Worm (Caenorhabditis elegans) whole organism, midembryonic: Measurements from ENCODE around the gene C06G3.8.
A peak's percentile ranks its signal among the peaks of the same experiment; 100 is the strongest.

Experiments used
- T22C8.4 ChIP-seq: fragments of 200-800 bp; sonication (Bioruptor generic); IDR thresholded peaks from 2 replicates; pipeline ENCODE4 v1.3.6; 2022; ENCODE audit warnings: missing genetic modification characterization, missing compliant biosample characterization
- cog-1 ChIP-seq: sonication (generic microtip); optimal IDR thresholded peaks from 2 replicates; lab custom pipeline; 2016; ENCODE audit warnings: missing genetic modification characterization, missing compliant biosample characterization
- flt-1 ChIP-seq: fragments of 200-800 bp; sonication (Bioruptor generic); IDR thresholded peaks from 2 replicates; pipeline ENCODE4 v1.3.6; 2022; ENCODE audit warnings: missing genetic modification characterization, missing compliant biosample characterization
- klf-2 ChIP-seq: fragments of 200-800 bp; sonication (Bioruptor generic); conservative IDR thresholded peaks from 2 replicates; pipeline ENCODE4 v1.3.6; 2022; ENCODE audit warnings: missing genetic modification reagents, missing genetic modification characterization, missing compliant biosample characterization
- med-1 ChIP-seq: sonication (generic microtip); optimal IDR thresholded peaks from 2 replicates; lab custom pipeline; 2017; ENCODE audit warnings: missing genetic modification characterization, mild to moderate bottlenecking, missing compliant biosample characterization, antibody characterized with exemption, missing genetic modification reagents; ENCODE audit not compliant: insufficient read depth
- ref-1 ChIP-seq: fragments of 200-800 bp; sonication (Bioruptor generic); conservative IDR thresholded peaks from 2 replicates; pipeline ENCODE4 v1.3.6; 2022; ENCODE audit warnings: missing genetic modification reagents, missing genetic modification characterization, missing compliant biosample characterization
- tab-1 ChIP-seq: fragments of 200-800 bp; sonication (Bioruptor generic); IDR thresholded peaks from 2 replicates; pipeline ENCODE4 v1.3.6; 2022; ENCODE audit warnings: missing genetic modification characterization, missing compliant biosample characterization
- ztf-23 ChIP-seq: fragments of 200-800 bp; sonication (Bioruptor generic); IDR thresholded peaks from 2 replicates; pipeline ENCODE4 v1.3.6; 2022; ENCODE audit warnings: missing genetic modification reagents, missing genetic modification characterization, missing compliant biosample characterization
- ztf-29 ChIP-seq: fragments of 200-800 bp; sonication (Bioruptor generic); IDR thresholded peaks from 2 replicates; pipeline ENCODE4 v1.3.6; 2022; ENCODE audit warnings: missing genetic modification reagents, missing genetic modification characterization, missing compliant biosample characterization

C06G3.8 gene

DNA sequence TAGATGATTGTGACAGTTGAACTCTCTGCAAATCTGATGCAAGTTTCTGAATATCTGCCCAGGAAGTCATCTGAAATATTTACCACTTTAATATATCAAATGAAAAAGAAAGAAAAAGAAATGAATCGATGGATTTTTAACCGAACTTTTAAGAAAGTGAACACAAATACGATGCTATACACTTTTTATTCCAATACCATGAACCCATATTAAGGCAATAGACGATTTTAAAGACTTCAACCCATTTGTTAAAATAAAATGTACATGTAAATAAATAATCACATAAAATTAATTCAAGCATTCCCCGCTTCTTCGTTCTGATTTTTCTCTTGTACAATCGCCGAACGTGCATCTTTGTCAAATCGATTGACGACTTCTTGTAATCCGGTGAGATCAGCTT is 4.4 kb upstream of the C06G3.8 start, which contains the start of gene ufl-1:
ufl-1 (minus strand) TSS at position 70 of the 400 bp plus-strand sequence.
- no peak for TF ChIP-seq cog-1 (tag; lab: Kevin White, UChicago)

DNA sequence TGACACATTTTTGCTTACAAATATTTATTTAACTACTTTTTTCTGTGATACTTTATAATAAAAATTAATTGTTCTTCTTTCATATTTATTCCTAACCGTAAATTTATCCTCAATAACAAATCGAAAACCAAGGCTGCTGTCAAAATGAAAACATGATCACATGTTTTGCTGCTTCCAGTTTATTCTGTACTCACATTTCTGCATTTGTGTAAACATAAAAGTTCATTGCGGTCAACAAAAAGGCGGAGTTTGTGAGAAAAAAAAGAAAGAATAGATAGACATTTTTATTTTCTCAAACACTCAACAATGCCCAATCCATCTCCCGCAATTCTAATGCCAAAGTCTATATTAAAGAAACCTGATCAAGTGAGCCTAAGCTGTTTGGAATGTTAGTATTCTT is 3.5 kb upstream of the C06G3.8 start, which contains the start of gene C06G3.3:
C06G3.3 (plus strand) TSS at position 301 of the 400 bp plus-strand sequence.
- TF ChIP-seq ztf-23, result no peak
- TF ChIP-seq flt-1 (GFP tag; lab: Robert Waterston, UW), result no peak
- no peak for TF ChIP-seq tab-1 (GFP tag; lab: Robert Waterston, UW)
- no peak for TF ChIP-seq cog-1 (tag; lab: Kevin White, UChicago)
- TF ChIP-seq ref-1 (GFP tag; lab: Robert Waterston, UW), result no peak

- TF ChIP-seq cog-1 (tag; lab: Kevin White, UChicago), result no peak
- no peak for TF ChIP-seq tab-1 (GFP tag; lab: Robert Waterston, UW)
- TF ChIP-seq klf-2 (GFP tag; lab: Robert Waterston, UW), result no peak
- TF ChIP-seq T22C8.4 (GFP tag; lab: Robert Waterston, UW), result no peak
- TF ChIP-seq flt-1 (GFP tag; lab: Robert Waterston, UW), result no peak
- no peak for TF ChIP-seq ztf-23
- no peak for TF ChIP-seq med-1 (GFP tag; lab: Kevin White, UChicago)
- no peak for TF ChIP-seq ztf-29 (GFP tag; lab: Robert Waterston, UW)
- TF ChIP-seq ref-1 (GFP tag; lab: Robert Waterston, UW), result no peak
Measured at ce11 chrIV:7031019-7031418, 1.3 kb downstream of the C06G3.8 start.

ce11 chrIV:7025835-7026234 is 6.5 kb downstream of the C06G3.8 start:
- no peak for TF ChIP-seq tab-1 (GFP tag; lab: Robert Waterston, UW)
- no peak for TF ChIP-seq klf-2 (GFP tag; lab: Robert Waterston, UW)
- TF ChIP-seq ztf-23, result no peak
- TF ChIP-seq T22C8.4 (GFP tag; lab: Robert Waterston, UW), result no peak
- no peak for TF ChIP-seq med-1 (GFP tag; lab: Kevin White, UChicago)
- no peak for TF ChIP-seq cog-1 (tag; lab: Kevin White, UChicago)
- no peak for TF ChIP-seq ref-1 (GFP tag; lab: Robert Waterston, UW)
- no peak for TF ChIP-seq flt-1 (GFP tag; lab: Robert Waterston, UW)
- no peak for TF ChIP-seq ztf-29 (GFP tag; lab: Robert Waterston, UW)

ce11 chrIV:7024829-7025228 is 7.5 kb downstream of the C06G3.8 start:
- no peak for TF ChIP-seq ztf-23
- TF ChIP-seq cog-1 (tag; lab: Kevin White, UChicago), result no peak
- TF ChIP-seq ztf-29 (GFP tag; lab: Robert Waterston, UW), result no peak
- no peak for TF ChIP-seq med-1 (GFP tag; lab: Kevin White, UChicago)
- TF ChIP-seq T22C8.4 (GFP tag; lab: Robert Waterston, UW), result no peak
- no peak for TF ChIP-seq klf-2 (GFP tag; lab: Robert Waterston, UW)
- TF ChIP-seq ref-1 (GFP tag; lab: Robert Waterston, UW), result no peak
- TF ChIP-seq tab-1 (GFP tag; lab: Robert Waterston, UW), result no peak
- no peak for TF ChIP-seq flt-1 (GFP tag; lab: Robert Waterston, UW)

ce11 chrIV:7023858-7024257 is 8.5 kb downstream of the C06G3.8 start, which contains the start of gene adah-1:
adah-1 (plus strand) TSS chrIV:7024211.
- TF ChIP-seq cog-1 (tag; lab: Kevin White, UChicago) (no peak), med-1 (GFP tag; lab: Kevin White, UChicago) (no peak), T22C8.4 (GFP tag; lab: Robert Waterston, UW) (no peak), ztf-29 (GFP tag; lab: Robert Waterston, UW) (no peak), ref-1 (GFP tag; lab: Robert Waterston, UW) (no peak), ztf-23 (no peak), klf-2 (GFP tag; lab: Robert Waterston, UW) (no peak), tab-1 (GFP tag; lab: Robert Waterston, UW) (no peak), flt-1 (GFP tag; lab: Robert Waterston, UW) (no peak)

DNA sequence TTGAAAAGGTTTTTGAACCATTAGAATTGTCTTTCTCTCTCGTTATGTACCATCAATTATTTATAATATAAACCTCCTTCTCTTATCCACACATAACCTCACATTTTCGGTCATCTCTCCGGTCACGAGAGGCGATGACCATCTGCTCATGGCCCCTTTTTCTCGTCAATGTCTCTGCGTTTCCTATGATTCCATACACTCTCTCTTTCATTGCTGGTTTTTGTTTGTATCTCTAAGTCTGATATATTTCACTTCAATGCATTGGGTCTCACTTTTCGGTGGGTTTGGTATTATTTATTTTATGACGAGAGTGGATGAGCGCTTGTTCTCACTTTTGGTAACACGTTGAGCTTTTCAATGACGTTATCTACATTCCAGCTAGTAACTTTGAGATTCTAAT is 9.4 kb downstream of the C06G3.8 start:
- TF ChIP-seq cog-1 (tag; lab: Kevin White, UChicago) (peak; percentile 63), med-1 (GFP tag; lab: Kevin White, UChicago) (no peak)

- no peak for TF ChIP-seq tab-1 (GFP tag; lab: Robert Waterston, UW)
- no peak for TF ChIP-seq klf-2 (GFP tag; lab: Robert Waterston, UW)
- TF ChIP-seq ztf-29 (GFP tag; lab: Robert Waterston, UW), result no peak
- no peak for TF ChIP-seq cog-1 (tag; lab: Kevin White, UChicago)
- no peak for TF ChIP-seq flt-1 (GFP tag; lab: Robert Waterston, UW)
- TF ChIP-seq ztf-23, result no peak
- no peak for TF ChIP-seq med-1 (GFP tag; lab: Kevin White, UChicago)
- TF ChIP-seq ref-1 (GFP tag; lab: Robert Waterston, UW), result no peak
- TF ChIP-seq T22C8.4 (GFP tag; lab: Robert Waterston, UW), result no peak
Measured at ce11 chrIV:7022227-7022626, 10.1 kb downstream of the C06G3.8 start.

- no peak for TF ChIP-seq flt-1 (GFP tag; lab: Robert Waterston, UW)
- TF ChIP-seq cog-1 (tag; lab: Kevin White, UChicago), result no peak
- TF ChIP-seq ztf-29 (GFP tag; lab: Robert Waterston, UW), result no peak
- TF ChIP-seq med-1 (GFP tag; lab: Kevin White, UChicago), result no peak
- TF ChIP-seq tab-1 (GFP tag; lab: Robert Waterston, UW), result no peak
- TF ChIP-seq klf-2 (GFP tag; lab: Robert Waterston, UW), result no peak
- TF ChIP-seq ref-1 (GFP tag; lab: Robert Waterston, UW), result no peak
- TF ChIP-seq ztf-23, result no peak
- no peak for TF ChIP-seq T22C8.4 (GFP tag; lab: Robert Waterston, UW)
Measured at ce11 chrIV:7020630-7021029, 11.7 kb downstream of the C06G3.8 start.

DNA sequence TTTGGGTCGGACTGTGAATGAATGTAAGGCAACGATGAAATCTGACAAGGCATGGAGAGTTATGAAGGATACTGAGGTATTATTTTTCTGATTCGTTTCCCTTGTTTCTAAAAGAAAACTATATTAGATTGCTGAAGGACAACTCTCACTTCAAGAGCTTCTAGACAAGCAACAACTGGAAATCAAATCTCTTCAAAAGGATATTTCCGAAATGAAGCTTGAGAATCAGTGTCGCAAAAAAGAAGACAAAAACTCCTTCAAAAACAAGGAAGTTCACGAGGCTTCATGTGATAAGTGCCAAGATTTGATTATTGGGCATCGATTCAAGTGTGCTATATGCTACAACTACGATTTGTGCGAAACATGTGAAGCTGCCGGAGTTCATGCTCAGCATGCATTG is 13.7 kb downstream of the C06G3.8 start:
- TF ChIP-seq T22C8.4 (GFP tag; lab: Robert Waterston, UW) (no peak), ztf-23 (no peak), tab-1 (GFP tag; lab: Robert Waterston, UW) (no peak), ztf-29 (GFP tag; lab: Robert Waterston, UW) (no peak), med-1 (GFP tag; lab: Kevin White, UChicago) (no peak)
